Fruit fly (Drosophila melanogaster): Measurements from ENCODE around the gene Trim9.

The Trim9 gene

dm6 chr2L:10639631-10640030, 94.9 kb downstream of the Trim9 start, which contains the start of gene CG31872:
Gene CG31872, plus strand, starts transcription at chr2L:10639931.
- TF ChIP-seq h (optimal IDR thresholded peaks at IDR 0.05) (no peak), ttk (optimal IDR thresholded peaks at IDR 0.05) (no peak), Myc (optimal IDR thresholded peaks at IDR 0.05) (no peak), Sin3A (optimal IDR thresholded peaks at IDR 0.05) (no peak), psq (optimal IDR thresholded peaks at IDR 0.05) (no peak), insv (optimal IDR thresholded peaks at IDR 0.05) (no peak)

dm6 chr2L:10643671-10644070, 99.0 kb downstream of the Trim9 start, which contains the start of gene CG18284:
Gene CG18284, plus strand, starts transcription at chr2L:10643971.
- no peak for TF ChIP-seq insv (optimal IDR thresholded peaks at IDR 0.05)
- TF ChIP-seq Myc (optimal IDR thresholded peaks at IDR 0.05), result no peak
- no peak for TF ChIP-seq ttk (optimal IDR thresholded peaks at IDR 0.05)
- no peak for TF ChIP-seq psq (optimal IDR thresholded peaks at IDR 0.05)
- TF ChIP-seq h (optimal IDR thresholded peaks at IDR 0.05), result no peak
- TF ChIP-seq Sin3A (optimal IDR thresholded peaks at IDR 0.05), result no peak

dm6 chr2L:10646115-10646514, 101.4 kb downstream of the Trim9 start, which contains the start of gene CG17097:
Gene CG17097, plus strand, starts transcription at chr2L:10646415.
- TF ChIP-seq h (optimal IDR thresholded peaks at IDR 0.05) (no peak), psq (optimal IDR thresholded peaks at IDR 0.05) (no peak), ttk (optimal IDR thresholded peaks at IDR 0.05) (no peak), Myc (optimal IDR thresholded peaks at IDR 0.05) (no peak), Sin3A (optimal IDR thresholded peaks at IDR 0.05) (no peak), insv (optimal IDR thresholded peaks at IDR 0.05) (no peak)

dm6 chr2L:10646726-10647125, 102.0 kb downstream of the Trim9 start:
- no peak for TF ChIP-seq h (optimal IDR thresholded peaks at IDR 0.05)
- TF ChIP-seq Myc (optimal IDR thresholded peaks at IDR 0.05), result no peak
- no peak for TF ChIP-seq Sin3A (optimal IDR thresholded peaks at IDR 0.05)
- TF ChIP-seq insv (optimal IDR thresholded peaks at IDR 0.05), result no peak
- TF ChIP-seq ttk (optimal IDR thresholded peaks at IDR 0.05), result no peak
- no peak for TF ChIP-seq psq (optimal IDR thresholded peaks at IDR 0.05)

- TF ChIP-seq h (optimal IDR thresholded peaks at IDR 0.05) (no peak), insv (optimal IDR thresholded peaks at IDR 0.05) (no peak), Myc (optimal IDR thresholded peaks at IDR 0.05) (no peak)
Observed at dm6 chr2L:10647720-10648349, 103.2 kb downstream of the Trim9 start.

- TF ChIP-seq h (optimal IDR thresholded peaks at IDR 0.05) (no peak), ttk (optimal IDR thresholded peaks at IDR 0.05) (no peak), Myc (optimal IDR thresholded peaks at IDR 0.05) (no peak), Sin3A (optimal IDR thresholded peaks at IDR 0.05) (no peak), psq (optimal IDR thresholded peaks at IDR 0.05) (no peak), insv (optimal IDR thresholded peaks at IDR 0.05) (no peak)
Observed at dm6 chr2L:10651313-10651712, 106.6 kb downstream of the Trim9 start, which contains the start of gene dbf. Gene dbf, plus strand, starts transcription at chr2L:10651613.

- TF ChIP-seq Myc (optimal IDR thresholded peaks at IDR 0.05), result no peak
- TF ChIP-seq psq (optimal IDR thresholded peaks at IDR 0.05), result no peak
- TF ChIP-seq insv (optimal IDR thresholded peaks at IDR 0.05), result no peak
- TF ChIP-seq h (optimal IDR thresholded peaks at IDR 0.05), result no peak
- TF ChIP-seq Sin3A (optimal IDR thresholded peaks at IDR 0.05), result no peak
- no peak for TF ChIP-seq ttk (optimal IDR thresholded peaks at IDR 0.05)
Observed at dm6 chr2L:10654520-10654919, 109.8 kb downstream of the Trim9 start.

- TF ChIP-seq Myc (optimal IDR thresholded peaks at IDR 0.05), result no peak
Observed at dm6 chr2L:10657981-10658380, 113.3 kb downstream of the Trim9 start, which contains the start of gene CG45690. Gene CG45690, plus strand, starts transcription at chr2L:10658281.

dm6 chr2L:10661490-10662240, 117.0 kb downstream of the Trim9 start, which contains the start of gene CG31871:
Gene CG31871, plus strand, starts transcription at chr2L:10662081.
- TF ChIP-seq Myc (optimal IDR thresholded peaks at IDR 0.05) (no peak), h (optimal IDR thresholded peaks at IDR 0.05) (no peak), psq (optimal IDR thresholded peaks at IDR 0.05) (no peak), Sin3A (optimal IDR thresholded peaks at IDR 0.05) (no peak), ttk (optimal IDR thresholded peaks at IDR 0.05) (no peak), insv (optimal IDR thresholded peaks at IDR 0.05) (no peak)

dm6 chr2L:10665603-10666002, 120.9 kb downstream of the Trim9 start:
- no peak for TF ChIP-seq h (optimal IDR thresholded peaks at IDR 0.05)
- TF ChIP-seq insv (optimal IDR thresholded peaks at IDR 0.05), result no peak
- no peak for TF ChIP-seq Myc (optimal IDR thresholded peaks at IDR 0.05)
- TF ChIP-seq ttk (optimal IDR thresholded peaks at IDR 0.05), result no peak
- no peak for TF ChIP-seq Sin3A (optimal IDR thresholded peaks at IDR 0.05)
- TF ChIP-seq psq (optimal IDR thresholded peaks at IDR 0.05), result no peak

- no peak for TF ChIP-seq Sin3A (optimal IDR thresholded peaks at IDR 0.05)
- TF ChIP-seq psq (optimal IDR thresholded peaks at IDR 0.05), result no peak
- no peak for TF ChIP-seq ttk (optimal IDR thresholded peaks at IDR 0.05)
- TF ChIP-seq h (optimal IDR thresholded peaks at IDR 0.05), result no peak
Observed at dm6 chr2L:10671530-10671929, 126.8 kb downstream of the Trim9 start.

- TF ChIP-seq ttk (optimal IDR thresholded peaks at IDR 0.05) (no peak), Myc (optimal IDR thresholded peaks at IDR 0.05) (no peak), insv (optimal IDR thresholded peaks at IDR 0.05) (no peak), psq (optimal IDR thresholded peaks at IDR 0.05) (no peak), Sin3A (optimal IDR thresholded peaks at IDR 0.05) (no peak), h (optimal IDR thresholded peaks at IDR 0.05) (no peak)
Observed at dm6 chr2L:10672989-10673388, 128.3 kb downstream of the Trim9 start.
